Fruit fly (Drosophila melanogaster) whole organism, wandering third instar larva: ENCODE results near the gene CG6659.

Experiments used
- Abd-B ChIP-seq: fragments of >200 bp; optimal IDR thresholded peaks from 2 replicates; lab custom pipeline; 2017; ENCODE audit warnings: missing biosample characterization, missing genetic modification characterization
- CG32264 ChIP-seq: fragments of 200-800 bp; sonication (Bioruptor generic); optimal IDR thresholded peaks from 2 replicates; lab custom pipeline; 2016; ENCODE audit warnings: missing biosample characterization, missing genetic modification characterization
- CrebA ChIP-seq: fragments of 200-800 bp; sonication (Bioruptor generic); optimal IDR thresholded peaks from 2 replicates; lab custom pipeline; 2016; ENCODE audit warnings: missing biosample characterization, mild to moderate bottlenecking, missing genetic modification characterization, borderline replicate concordance
- Dfd ChIP-seq: fragments of >200 bp; optimal IDR thresholded peaks from 2 replicates; lab custom pipeline; 2017; ENCODE audit warnings: missing biosample characterization, missing genetic modification characterization
- Dif ChIP-seq: fragments of 200-275, 200-300 bp; sonication (Bioruptor generic); optimal IDR thresholded peaks from 2 replicates; lab custom pipeline; 2018; ENCODE audit warnings: missing biosample characterization, missing genetic modification characterization; ENCODE audit not compliant: partially characterized antibody
- HLH106 ChIP-seq: fragments of 200-800 bp; optimal IDR thresholded peaks from 3 replicates; lab custom pipeline; 2019; ENCODE audit warnings: missing biosample characterization, mild to moderate bottlenecking, missing genetic modification characterization, moderate library complexity
- Hnf4 ChIP-seq: fragments of 200-800 bp; sonication (Bioruptor generic); optimal IDR thresholded peaks from 2 replicates; lab custom pipeline; 2016; ENCODE audit warnings: missing biosample characterization, mild to moderate bottlenecking, missing genetic modification characterization
- Jra ChIP-seq: sonication (Bioruptor generic); optimal IDR thresholded peaks from 2 replicates; lab custom pipeline; 2016; ENCODE audit warnings: missing biosample characterization, missing genetic modification characterization
- Mio ChIP-seq: sonication (Bioruptor generic); optimal IDR thresholded peaks from 2 replicates; lab custom pipeline; 2016; ENCODE audit warnings: missing biosample characterization, missing genetic modification characterization
- Myc ChIP-seq: fragments of >200 bp; optimal IDR thresholded peaks from 2 replicates; lab custom pipeline; 2017
- N ChIP-seq: fragments of >200 bp; optimal IDR thresholded peaks from 2 replicates; lab custom pipeline; 2018; ENCODE audit warnings: missing biosample characterization, missing external identifiers, missing genetic modification characterization
- OdsH ChIP-seq: fragments of 200-800 bp; sonication (Bioruptor generic); optimal IDR thresholded peaks from 2 replicates; lab custom pipeline; 2016; ENCODE audit warnings: missing biosample characterization, mild to moderate bottlenecking, missing genetic modification characterization
- Rel ChIP-seq, 2 experiments: fragments of 200-800 bp; sonication (Bioruptor generic) in 1 of 2; optimal IDR thresholded peaks; 2 replicates in 1 of 2; 3 replicates in 1 of 2; lab custom pipeline; 2016 to 2019; ENCODE audit warnings: mild to moderate bottlenecking in 2 of 2, missing biosample characterization in 2 of 2, missing genetic modification characterization in 2 of 2, moderate library complexity in 1 of 2
- Sp1 ChIP-seq: fragments of 200-800 bp; sonication (Bioruptor generic); optimal IDR thresholded peaks from 3 replicates; lab custom pipeline; 2019; ENCODE audit warnings: missing biosample characterization, mild to moderate bottlenecking, missing genetic modification characterization, moderate library complexity
- Vsx2 ChIP-seq: fragments of 200-300, 225-300 bp; sonication (Bioruptor generic); optimal IDR thresholded peaks from 2 replicates; lab custom pipeline; 2018; ENCODE audit warnings: missing biosample characterization, missing genetic modification characterization; ENCODE audit not compliant: partially characterized antibody
- br ChIP-seq: fragments of 200-800 bp; sonication (Bioruptor generic); optimal IDR thresholded peaks from 2 replicates; lab custom pipeline; 2016; ENCODE audit warnings: missing biosample characterization, missing genetic modification characterization
- brk ChIP-seq: fragments of 200-800 bp; sonication (Bioruptor generic); optimal IDR thresholded peaks from 2 replicates; lab custom pipeline; 2016; ENCODE audit warnings: missing biosample characterization, mild to moderate bottlenecking, missing genetic modification characterization
- dl ChIP-seq, 2 experiments: fragments of 175-275, 200-275 bp in 1 of 2; fragments of 200-275 bp in 1 of 2; sonication (Bioruptor generic); optimal IDR thresholded peaks; lab custom pipeline; 2018; ENCODE audit warnings: mild to moderate bottlenecking in 2 of 2, missing biosample characterization in 2 of 2, missing genetic modification characterization in 2 of 2, moderate library complexity in 2 of 2; ENCODE audit not compliant: partially characterized antibody in 2 of 2, insufficient read depth in 1 of 2
- dmrt93B ChIP-seq: fragments of 200-800 bp; sonication (Bioruptor generic); optimal IDR thresholded peaks from 2 replicates; lab custom pipeline; 2018; ENCODE audit warnings: missing biosample characterization, mild to moderate bottlenecking, missing genetic modification characterization
- dsf ChIP-seq: sonication (Bioruptor generic); optimal IDR thresholded peaks from 2 replicates; lab custom pipeline; 2016; ENCODE audit warnings: missing biosample characterization, missing genetic modification characterization, borderline replicate concordance
- ey ChIP-seq: fragments of 200-800 bp; sonication (Bioruptor generic); optimal IDR thresholded peaks from 2 replicates; lab custom pipeline; 2016; ENCODE audit warnings: missing biosample characterization, missing genetic modification characterization
- fru ChIP-seq: fragments of 200-800 bp; sonication (Bioruptor generic); optimal IDR thresholded peaks from 3 replicates; lab custom pipeline; 2016; ENCODE audit warnings: missing biosample characterization, mild to moderate bottlenecking, missing genetic modification characterization
- h ChIP-seq: fragments of 200-800 bp; sonication (Bioruptor generic); optimal IDR thresholded peaks from 3 replicates; lab custom pipeline; 2016; ENCODE audit warnings: missing biosample characterization, mild to moderate bottlenecking, missing genetic modification characterization
- jim ChIP-seq: fragments of 175-275, 200-325 bp; sonication (Bioruptor generic); optimal IDR thresholded peaks from 2 replicates; lab custom pipeline; 2016; ENCODE audit warnings: missing biosample characterization, mild to moderate bottlenecking, missing genetic modification characterization
- pan ChIP-seq: fragments of >200 bp; optimal IDR thresholded peaks from 2 replicates; lab custom pipeline; 2017
- psq ChIP-seq: fragments of 200-800 bp; sonication (Bioruptor generic); optimal IDR thresholded peaks from 3 replicates; lab custom pipeline; 2017; ENCODE audit warnings: missing biosample characterization, mild to moderate bottlenecking, missing genetic modification characterization, moderate library complexity
- rgr ChIP-seq: fragments of 200-800 bp; sonication (Bioruptor generic); optimal IDR thresholded peaks from 3 replicates; lab custom pipeline; 2016; ENCODE audit warnings: missing biosample characterization, mild to moderate bottlenecking, missing genetic modification characterization
- sage ChIP-seq: fragments of 200-800 bp; sonication (Bioruptor generic); optimal IDR thresholded peaks from 2 replicates; lab custom pipeline; 2016; ENCODE audit warnings: missing biosample characterization, mild to moderate bottlenecking, missing genetic modification characterization
- tai ChIP-seq: sonication (Bioruptor generic); optimal IDR thresholded peaks from 2 replicates; lab custom pipeline; 2016; ENCODE audit warnings: missing biosample characterization, missing genetic modification characterization
- woc ChIP-seq: sonication (Bioruptor generic); optimal IDR thresholded peaks from 2 replicates; lab custom pipeline; 2016; ENCODE audit warnings: missing biosample characterization, mild to moderate bottlenecking, missing genetic modification characterization

CG6659 gene

dm6 chrX:18695603-18696002 lies 38.5 kb upstream of the CG6659 start:
- no peak for TF ChIP-seq h (GFP tag; lab: Kevin White, UChicago)
- TF ChIP-seq, all 38 proteins: peak for 0

- TF ChIP-seq Rel (GFP tag; optimal IDR thresholded peaks at IDR 0.05; lab: Kevin White, UChicago), result no peak
- no peak for TF ChIP-seq Rel (tag; optimal IDR thresholded peaks at IDR 0.05; lab: Kevin White, UChicago)
- TF ChIP-seq brk (GFP tag; lab: Kevin White, UChicago), result no peak
- no peak for TF ChIP-seq OdsH (GFP tag; lab: Kevin White, UChicago)
- TF ChIP-seq h (GFP tag; lab: Kevin White, UChicago), result no peak
- no peak for TF ChIP-seq Hnf4
- TF ChIP-seq CG32264 (GFP tag; lab: Kevin White, UChicago), result no peak
- TF ChIP-seq dl (GFP tag; optimal IDR thresholded peaks at IDR 0.05; lab: Kevin White, UChicago; ENCODE audit: insufficient read depth in 1 of 2, partially characterized antibody in 2 of 2), result no peak
- no peak for TF ChIP-seq Abd-B (GFP tag; lab: Kevin White, UChicago)
These were observed 35.9 kb upstream of the CG6659 start, which contains the start of gene Cyp18a1 for dm6 chrX:18692948-18693502. Cyp18a1 (minus strand) TSS chrX:18693042.

dm6 chrX:18685726-18686125 lies 28.6 kb upstream of the CG6659 start, which contains the start of gene phtm:
phtm (plus strand) TSS chrX:18685766.
- TF ChIP-seq h (GFP tag; lab: Kevin White, UChicago), result no peak
- no peak for TF ChIP-seq HLH106 (tag; lab: Kevin White, UChicago)
- no peak for TF ChIP-seq rgr (GFP tag; lab: Kevin White, UChicago)
- TF ChIP-seq jim (GFP tag; lab: Kevin White, UChicago), result no peak
- no peak for TF ChIP-seq Rel (GFP tag; optimal IDR thresholded peaks at IDR 0.05; lab: Kevin White, UChicago)
- no peak for TF ChIP-seq Rel (tag; optimal IDR thresholded peaks at IDR 0.05; lab: Kevin White, UChicago)
- TF ChIP-seq dsf (GFP tag; lab: Kevin White, UChicago), result no peak
- no peak for TF ChIP-seq Hnf4
- TF ChIP-seq ey, result no peak
- no peak for TF ChIP-seq pan (lab: Kevin White, UChicago)
- TF ChIP-seq psq (GFP tag; lab: Kevin White, UChicago), result no peak
- no peak for TF ChIP-seq OdsH (GFP tag; lab: Kevin White, UChicago)
- no peak for TF ChIP-seq woc
- TF ChIP-seq Myc (lab: Kevin White, UChicago), result no peak

- TF ChIP-seq br (GFP tag; lab: Kevin White, UChicago) (no peak), CrebA (GFP tag; lab: Kevin White, UChicago) (no peak), Jra (no peak), HLH106 (tag; lab: Kevin White, UChicago) (no peak), fru (GFP tag; lab: Kevin White, UChicago) (no peak), rgr (GFP tag; lab: Kevin White, UChicago) (no peak), Rel (GFP tag; optimal IDR thresholded peaks at IDR 0.05; lab: Kevin White, UChicago) (no peak), Rel (tag; optimal IDR thresholded peaks at IDR 0.05; lab: Kevin White, UChicago) (no peak), psq (GFP tag; lab: Kevin White, UChicago) (no peak), Vsx2 (GFP tag; lab: Kevin White, UChicago) (no peak), Dif (GFP tag; lab: Kevin White, UChicago) (no peak), dl (GFP tag; optimal IDR thresholded peaks at IDR 0.05; lab: Kevin White, UChicago; ENCODE audit: insufficient read depth in 1 of 2, partially characterized antibody in 2 of 2) (no peak), brk (GFP tag; lab: Kevin White, UChicago) (no peak), sage (GFP tag; lab: Kevin White, UChicago) (no peak), Mio (GFP tag; lab: Kevin White, UChicago) (no peak), pan (lab: Kevin White, UChicago) (no peak)
These were observed 27.8 kb upstream of the CG6659 start for dm6 chrX:18684928-18685327.

- TF ChIP-seq Jra (no peak), tai (GFP tag; lab: Kevin White, UChicago) (no peak), OdsH (GFP tag; lab: Kevin White, UChicago) (no peak), ey (no peak), h (GFP tag; lab: Kevin White, UChicago) (no peak), Dfd (GFP tag; lab: Kevin White, UChicago) (no peak)
- TF ChIP-seq, all 38 proteins: peak for 0
These were observed 27.4 kb upstream of the CG6659 start for dm6 chrX:18684504-18684903.

DNA sequence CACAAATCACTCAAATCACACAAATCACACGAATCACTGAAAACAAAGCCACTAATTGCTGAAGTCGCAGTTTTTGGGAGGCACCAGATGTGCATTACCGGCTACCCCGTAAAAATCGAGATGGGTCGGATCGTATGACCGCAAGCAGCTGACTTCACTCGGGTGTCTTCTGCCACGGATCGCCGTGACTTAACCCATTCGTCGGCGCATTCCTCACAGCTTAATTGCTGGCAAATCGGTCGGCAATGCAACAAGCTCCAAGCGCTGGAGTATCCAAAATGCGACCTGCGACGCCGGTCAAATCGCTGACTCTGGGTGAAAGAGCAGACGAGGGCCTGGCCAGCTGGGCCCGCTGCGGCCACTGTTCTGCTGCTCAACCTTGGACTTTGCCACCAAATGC lies 25.7 kb upstream of the CG6659 start:
- TF ChIP-seq fru (GFP tag; lab: Kevin White, UChicago) (no peak), Myc (lab: Kevin White, UChicago) (no peak), dmrt93B (GFP tag; lab: Kevin White, UChicago) (no peak), rgr (GFP tag; lab: Kevin White, UChicago) (no peak), CG32264 (GFP tag; lab: Kevin White, UChicago) (no peak), ey (no peak), N (GFP tag; lab: Kevin White, UChicago) (no peak), OdsH (GFP tag; lab: Kevin White, UChicago) (no peak), Sp1 (GFP tag; lab: Kevin White, UChicago) (no peak), HLH106 (tag; lab: Kevin White, UChicago) (no peak)
